Fruit fly (Drosophila melanogaster): ENCODE data around the gene CG6195.

Gene CG6195

DNA sequence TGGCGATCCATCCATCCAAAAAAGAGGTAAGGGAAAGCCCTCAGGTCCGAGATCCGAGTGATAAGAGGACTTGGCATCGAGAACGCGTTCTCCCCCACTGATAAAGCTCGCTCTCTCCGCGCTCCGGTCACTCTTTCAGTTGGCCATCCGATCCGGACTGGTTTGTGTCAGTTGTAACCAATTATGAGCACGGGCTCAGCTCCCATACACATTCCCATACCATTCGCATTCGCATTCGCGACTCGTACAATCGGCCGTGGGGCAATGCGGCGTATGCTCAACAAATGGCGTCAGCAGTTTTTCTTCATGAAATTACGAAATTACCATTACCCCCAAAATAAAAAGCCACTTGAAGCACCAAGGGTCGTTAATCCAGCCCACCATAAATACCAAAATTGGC lies 23.7 kb downstream of the CG6195 start:
- TF ChIP-seq EcR (GFP tag; optimal IDR thresholded peaks at IDR 0.05) (no peak), usp (GFP tag; optimal IDR thresholded peaks at IDR 0.05) (no peak), CG8478 (optimal IDR thresholded peaks at IDR 0.05) (no peak), pan (optimal IDR thresholded peaks at IDR 0.05) (no peak), Dll (optimal IDR thresholded peaks at IDR 0.05) (no peak), psq (optimal IDR thresholded peaks at IDR 0.05) (no peak)

DNA sequence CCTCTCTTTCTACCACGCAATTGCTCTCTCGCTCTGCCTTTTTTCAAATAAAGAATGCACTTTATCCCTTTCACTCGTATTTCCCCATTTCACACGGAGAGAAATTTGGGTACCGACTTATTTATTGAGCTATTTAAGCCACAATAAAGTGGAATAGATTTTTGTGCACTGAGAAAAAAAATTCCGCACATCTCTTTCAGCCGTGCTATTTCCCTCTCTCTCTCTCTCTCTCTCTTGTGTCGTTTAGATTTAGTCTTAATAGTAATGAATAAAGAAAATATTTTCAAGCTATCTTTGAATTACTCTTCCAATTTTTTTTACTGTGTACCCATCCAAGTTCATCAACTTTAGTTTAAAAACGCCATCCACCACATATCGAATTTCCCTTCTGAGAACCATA lies 24.6 kb downstream of the CG6195 start:
- no peak for TF ChIP-seq CG8478 (optimal IDR thresholded peaks at IDR 0.05)
- no peak for TF ChIP-seq EcR (GFP tag; optimal IDR thresholded peaks at IDR 0.05)
- TF ChIP-seq Dll (optimal IDR thresholded peaks at IDR 0.05), result no peak
- TF ChIP-seq pan (optimal IDR thresholded peaks at IDR 0.05), result no peak
- no peak for TF ChIP-seq usp (GFP tag; optimal IDR thresholded peaks at IDR 0.05)
- TF ChIP-seq psq (optimal IDR thresholded peaks at IDR 0.05), result no peak

DNA sequence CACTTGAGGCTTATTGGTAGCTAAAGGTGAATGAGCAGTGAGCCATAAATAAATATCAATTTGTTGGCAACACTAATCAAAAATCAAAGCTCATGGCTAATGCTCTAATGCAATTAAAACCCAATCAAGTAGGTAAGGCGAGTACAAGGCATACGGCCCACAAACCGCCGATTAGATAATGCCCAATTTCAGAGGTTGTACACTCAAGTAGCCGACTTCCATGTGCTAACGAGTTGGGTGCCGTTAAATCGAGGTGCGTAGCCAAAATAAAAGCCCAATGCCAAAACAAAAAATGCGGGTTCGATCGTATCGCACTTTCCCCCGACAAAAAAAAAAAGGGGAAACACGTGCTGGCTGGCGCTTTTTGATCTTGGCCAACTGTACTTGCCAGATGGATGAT lies 26.2 kb downstream of the CG6195 start:
- TF ChIP-seq usp (GFP tag; optimal IDR thresholded peaks at IDR 0.05) (no peak), CG8478 (optimal IDR thresholded peaks at IDR 0.05) (no peak), psq (optimal IDR thresholded peaks at IDR 0.05) (no peak), Dll (optimal IDR thresholded peaks at IDR 0.05) (no peak), pan (optimal IDR thresholded peaks at IDR 0.05) (no peak), EcR (GFP tag; optimal IDR thresholded peaks at IDR 0.05) (no peak)

DNA sequence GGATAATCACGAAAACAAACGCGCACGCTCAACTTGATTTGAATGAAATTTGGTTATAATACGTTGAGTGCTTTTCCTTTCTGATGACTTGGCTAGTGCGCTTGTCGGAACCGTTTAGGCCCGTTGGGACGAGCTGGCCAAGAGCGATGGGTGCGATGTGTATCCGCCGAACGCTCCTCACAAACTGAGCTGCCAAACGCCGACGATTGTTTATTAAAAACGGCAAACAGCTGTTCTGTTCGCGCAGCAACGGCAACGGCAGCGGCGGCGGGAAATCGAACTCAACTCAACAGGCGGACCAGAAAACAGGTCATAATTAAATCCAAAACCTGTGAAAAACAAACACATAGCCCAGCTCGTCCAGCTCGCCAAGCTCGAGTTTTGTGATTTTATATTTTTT lies 27.3 kb downstream of the CG6195 start:
- no peak for TF ChIP-seq CG8478 (optimal IDR thresholded peaks at IDR 0.05)
- TF ChIP-seq pan (optimal IDR thresholded peaks at IDR 0.05), result no peak
- TF ChIP-seq psq (optimal IDR thresholded peaks at IDR 0.05), result no peak
- TF ChIP-seq EcR (GFP tag; optimal IDR thresholded peaks at IDR 0.05), result no peak
- TF ChIP-seq usp (GFP tag; optimal IDR thresholded peaks at IDR 0.05), result no peak
- no peak for TF ChIP-seq Dll (optimal IDR thresholded peaks at IDR 0.05)

DNA sequence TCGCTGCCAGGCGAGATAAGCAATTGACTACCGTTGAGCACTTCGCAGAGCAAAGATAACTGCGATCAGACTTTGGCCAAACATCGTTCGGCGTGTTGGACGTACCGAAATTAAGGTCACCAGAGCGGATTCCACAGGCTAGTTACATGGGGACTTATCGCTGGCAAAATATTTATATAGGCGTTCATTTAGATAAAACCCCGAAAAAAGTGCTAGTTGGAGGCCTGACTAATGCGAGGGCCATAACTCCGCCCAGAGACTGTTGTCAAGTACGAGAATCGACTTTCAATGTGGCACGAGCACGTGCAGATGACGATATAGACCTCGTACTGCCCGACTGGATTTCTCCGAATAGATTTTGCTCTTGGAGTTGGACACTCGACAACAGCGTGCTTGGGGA lies 28.3 kb downstream of the CG6195 start:
- TF ChIP-seq pan (optimal IDR thresholded peaks at IDR 0.05), result no peak
- TF ChIP-seq usp (GFP tag; optimal IDR thresholded peaks at IDR 0.05), result no peak
- TF ChIP-seq CG8478 (optimal IDR thresholded peaks at IDR 0.05), result no peak
- TF ChIP-seq Dll (optimal IDR thresholded peaks at IDR 0.05), result no peak
- no peak for TF ChIP-seq EcR (GFP tag; optimal IDR thresholded peaks at IDR 0.05)
- TF ChIP-seq psq (optimal IDR thresholded peaks at IDR 0.05), result no peak

DNA sequence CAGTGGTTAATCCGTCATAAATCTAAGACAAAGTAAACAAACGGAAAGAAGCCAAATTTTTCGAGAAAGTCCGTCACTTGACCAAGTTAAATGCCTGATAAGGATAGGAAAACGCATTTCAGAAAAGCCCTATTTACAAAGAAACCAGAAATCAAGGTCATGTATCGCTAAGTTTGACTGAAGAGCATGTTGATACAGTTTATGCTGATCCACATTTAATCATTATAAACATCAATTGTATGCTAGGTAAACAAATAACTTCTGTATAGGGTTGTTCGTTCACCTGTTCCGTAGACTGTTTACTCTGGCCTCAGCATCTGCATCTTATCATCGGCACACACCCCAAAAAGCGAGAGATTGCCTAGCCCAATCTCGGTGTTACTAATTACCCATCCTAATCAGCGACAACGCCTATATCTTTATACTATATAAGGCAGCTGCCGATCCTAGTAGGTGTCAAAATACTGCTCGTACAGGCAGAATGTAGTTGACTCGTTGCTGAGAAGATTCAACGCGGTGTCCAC lies 35.2 kb downstream of the CG6195 start, which contains the start of gene CG16727:
Gene CG16727, plus strand, starts transcription at position 474 of the 524 bp plus-strand sequence.
- TF ChIP-seq CG8478 (optimal IDR thresholded peaks at IDR 0.05) (no peak), Dll (optimal IDR thresholded peaks at IDR 0.05) (no peak), usp (GFP tag; optimal IDR thresholded peaks at IDR 0.05) (no peak), pan (optimal IDR thresholded peaks at IDR 0.05) (no peak), EcR (GFP tag; optimal IDR thresholded peaks at IDR 0.05) (no peak), psq (optimal IDR thresholded peaks at IDR 0.05) (no peak)

DNA sequence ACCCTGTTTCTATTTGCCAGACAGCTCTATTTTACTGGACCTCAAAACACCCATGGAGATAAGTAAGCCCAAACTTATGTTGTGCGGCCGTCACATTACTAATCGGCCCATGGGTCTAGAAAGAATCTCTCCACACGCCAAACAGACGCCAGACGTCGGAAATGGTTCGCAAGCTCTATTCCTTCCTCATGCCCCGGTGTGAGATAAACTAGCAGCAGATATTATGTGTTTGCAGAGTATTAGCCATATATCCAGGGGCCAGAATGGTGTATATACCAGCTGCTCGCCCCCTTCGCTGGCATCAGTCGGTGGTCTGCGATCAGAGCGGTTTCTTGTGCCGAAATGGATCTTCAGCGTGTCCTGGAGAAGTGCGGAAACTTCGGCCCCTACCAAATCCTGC lies 38.3 kb downstream of the CG6195 start, which contains the start of gene CG17752:
Gene CG17752, plus strand, starts transcription at position 301 of the 400 bp plus-strand sequence.
- no peak for TF ChIP-seq pan (optimal IDR thresholded peaks at IDR 0.05)
- no peak for TF ChIP-seq usp (GFP tag; optimal IDR thresholded peaks at IDR 0.05)
- TF ChIP-seq CG8478 (optimal IDR thresholded peaks at IDR 0.05), result no peak
- TF ChIP-seq EcR (GFP tag; optimal IDR thresholded peaks at IDR 0.05), result no peak
- TF ChIP-seq psq (optimal IDR thresholded peaks at IDR 0.05), result no peak

DNA sequence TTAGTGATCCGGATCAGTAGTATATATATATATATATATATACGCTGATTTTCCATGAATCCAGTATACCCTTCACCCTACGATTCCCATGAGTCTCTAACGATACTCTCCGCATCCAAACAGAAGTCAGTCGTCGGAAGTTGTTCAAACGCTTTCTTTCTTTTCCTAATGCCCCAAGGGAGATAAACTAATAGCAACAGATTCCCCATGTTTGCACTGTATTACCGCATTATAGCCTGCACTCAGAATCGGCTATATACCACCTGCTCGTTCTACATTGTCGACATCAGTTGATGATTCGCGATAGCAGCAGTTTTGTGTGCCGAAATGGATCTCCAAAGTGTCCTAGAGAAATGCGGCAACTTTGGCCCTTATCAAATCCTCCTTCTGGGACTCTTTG lies 41.3 kb downstream of the CG6195 start, which contains the start of gene CG17751:
Gene CG17751, plus strand, starts transcription at position 301 of the 400 bp plus-strand sequence.
- TF ChIP-seq psq (optimal IDR thresholded peaks at IDR 0.05), result no peak
- no peak for TF ChIP-seq pan (optimal IDR thresholded peaks at IDR 0.05)
- no peak for TF ChIP-seq EcR (GFP tag; optimal IDR thresholded peaks at IDR 0.05)
- TF ChIP-seq Dll (optimal IDR thresholded peaks at IDR 0.05), result no peak
- no peak for TF ChIP-seq CG8478 (optimal IDR thresholded peaks at IDR 0.05)
- no peak for TF ChIP-seq usp (GFP tag; optimal IDR thresholded peaks at IDR 0.05)

DNA sequence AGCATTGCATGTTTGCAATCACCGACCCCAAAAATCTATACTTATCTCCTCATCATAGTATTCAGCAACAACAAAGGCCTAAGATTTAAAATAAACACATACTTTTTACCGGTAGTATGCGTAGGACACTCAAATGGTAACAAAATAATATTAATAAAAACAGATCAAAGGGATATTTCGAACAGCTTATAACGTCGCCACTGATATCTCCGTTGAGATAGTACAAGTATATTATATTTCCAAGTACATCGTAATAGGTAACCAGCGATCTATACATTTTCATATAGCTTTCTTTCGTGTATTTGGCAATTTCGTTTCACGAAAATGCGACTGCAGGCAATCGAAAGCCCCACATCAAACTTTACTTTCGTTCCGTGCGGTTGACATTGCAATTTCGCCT lies 45.2 kb downstream of the CG6195 start, which contains the start of gene CG7342:
Gene CG7342, plus strand, starts transcription at position 380 of the 400 bp plus-strand sequence.
- TF ChIP-seq CG8478 (optimal IDR thresholded peaks at IDR 0.05), result no peak
- TF ChIP-seq EcR (GFP tag; optimal IDR thresholded peaks at IDR 0.05), result no peak
- no peak for TF ChIP-seq pan (optimal IDR thresholded peaks at IDR 0.05)
- no peak for TF ChIP-seq psq (optimal IDR thresholded peaks at IDR 0.05)
- TF ChIP-seq usp (GFP tag; optimal IDR thresholded peaks at IDR 0.05), result no peak
- TF ChIP-seq Dll (optimal IDR thresholded peaks at IDR 0.05), result no peak

DNA sequence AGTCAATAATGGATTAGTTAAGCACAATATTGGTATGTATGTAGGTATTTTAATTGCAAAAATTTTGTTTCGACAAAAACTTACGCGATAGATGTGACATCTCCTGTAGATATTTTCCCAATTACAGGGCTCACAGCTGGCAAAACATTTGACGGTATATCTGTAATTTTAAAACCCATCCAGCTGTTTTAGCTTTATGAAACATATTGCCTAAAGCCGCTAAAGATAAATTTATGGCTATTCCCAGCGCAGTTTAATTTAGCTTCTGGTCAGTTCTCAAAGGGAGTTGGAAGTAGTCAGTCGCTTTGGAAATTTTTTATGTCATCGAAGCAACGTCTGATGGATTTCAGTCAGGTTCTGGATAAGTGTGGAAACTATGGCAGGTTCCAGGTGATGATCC lies 47.9 kb downstream of the CG6195 start, which contains the start of gene CG7333:
Gene CG7333, plus strand, starts transcription at position 301 of the 400 bp plus-strand sequence.
- no peak for TF ChIP-seq Dll (optimal IDR thresholded peaks at IDR 0.05)
- TF ChIP-seq psq (optimal IDR thresholded peaks at IDR 0.05), result no peak
- no peak for TF ChIP-seq pan (optimal IDR thresholded peaks at IDR 0.05)
- no peak for TF ChIP-seq usp (GFP tag; optimal IDR thresholded peaks at IDR 0.05)
- TF ChIP-seq CG8478 (optimal IDR thresholded peaks at IDR 0.05), result no peak
- TF ChIP-seq EcR (GFP tag; optimal IDR thresholded peaks at IDR 0.05), result no peak

DNA sequence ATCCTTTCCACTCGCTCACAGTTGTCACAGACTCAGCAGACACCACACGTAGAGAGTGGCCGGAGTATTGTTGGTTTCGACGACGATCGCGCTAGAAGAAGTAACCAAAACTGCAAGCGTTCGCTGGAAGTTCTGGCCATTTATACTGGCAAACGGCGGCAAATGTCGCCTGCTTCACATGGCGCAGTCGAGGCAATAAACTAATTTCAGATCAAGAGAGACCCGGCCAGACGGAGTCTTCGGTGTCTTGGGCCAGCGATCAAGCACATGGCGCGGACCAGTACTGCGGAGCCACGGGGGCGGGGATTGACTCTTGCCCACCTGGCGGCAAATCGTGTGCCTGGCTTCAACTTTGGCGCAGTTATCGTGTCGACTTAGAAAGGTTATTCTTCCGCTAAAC lies 49.4 kb downstream of the CG6195 start, which contains the start of gene Cpr92A:
Gene Cpr92A, minus strand, starts transcription at position 101 of the 400 bp plus-strand sequence.
- TF ChIP-seq psq (optimal IDR thresholded peaks at IDR 0.05) (no peak), usp (GFP tag; optimal IDR thresholded peaks at IDR 0.05) (no peak), pan (optimal IDR thresholded peaks at IDR 0.05) (no peak), Dll (optimal IDR thresholded peaks at IDR 0.05) (no peak), CG8478 (optimal IDR thresholded peaks at IDR 0.05) (no peak), EcR (GFP tag; optimal IDR thresholded peaks at IDR 0.05) (no peak)

Measured in whole organism.